Worm (Caenorhabditis elegans) whole organism, young adult: Measurements from ENCODE around the gene C56A3.8.

Experiments used
- B0336.3 ChIP-seq: fragments of 200-800 bp; sonication (Bioruptor generic); IDR thresholded peaks from 2 replicates; pipeline ENCODE4 v1.3.6; 2022; ENCODE audit warnings: missing genetic modification characterization, missing compliant biosample characterization
- C17E4.6 ChIP-seq: fragments of 200-800 bp; sonication (Bioruptor generic); IDR thresholded peaks from 2 replicates; pipeline ENCODE4 v1.3.6; 2022; ENCODE audit warnings: missing genetic modification reagents, missing genetic modification characterization, missing compliant biosample characterization
- F22D6.2 ChIP-seq: sonication (generic microtip); optimal IDR thresholded peaks from 2 replicates; lab custom pipeline; 2016; ENCODE audit warnings: mild to moderate bottlenecking, missing genetic modification characterization, missing compliant biosample characterization
- F52B5.7 ChIP-seq: sonication (generic microtip); optimal IDR thresholded peaks from 2 replicates; lab custom pipeline; 2016; ENCODE audit warnings: mild to moderate bottlenecking, missing genetic modification characterization, missing compliant biosample characterization
- F57A8.1 ChIP-seq: fragments of 200-800 bp; sonication (Bioruptor generic); optimal IDR thresholded peaks from 2 replicates; lab custom pipeline; 2018; ENCODE audit warnings: mild to moderate bottlenecking, missing genetic modification characterization, moderate library complexity, missing compliant biosample characterization
- K12H6.12 ChIP-seq: fragments of 200-800 bp; sonication (Bioruptor generic); optimal IDR thresholded peaks from 2 replicates; lab custom pipeline; 2018; ENCODE audit warnings: mild to moderate bottlenecking, missing genetic modification characterization, missing compliant biosample characterization
- Y53F4B.3 ChIP-seq: fragments of 200-800 bp; sonication (Bioruptor generic); IDR thresholded peaks from 2 replicates; pipeline ENCODE4 v1.3.6; 2022; ENCODE audit warnings: missing genetic modification reagents, missing genetic modification characterization, missing compliant biosample characterization
- Y53G8AR.9 ChIP-seq: fragments of 200-800 bp; sonication (Bioruptor generic); conservative IDR thresholded peaks from 2 replicates; pipeline ENCODE4 v1.3.6; 2022; ENCODE audit warnings: missing genetic modification reagents, missing genetic modification characterization, missing compliant biosample characterization
- ZK185.1 ChIP-seq: sonication (generic microtip); optimal IDR thresholded peaks from 2 replicates; lab custom pipeline; 2016; ENCODE audit warnings: mild to moderate bottlenecking, missing genetic modification characterization, missing compliant biosample characterization; ENCODE audit not compliant: poor library complexity, severe bottlenecking
- ama-1 ChIP-seq, 3 experiments: fragments of 150-350 bp in 1 of 3; sonication (generic microtip) in 2 of 3; optimal IDR thresholded peaks; 2 replicates each; lab custom pipeline; 2014 to 2018; ENCODE audit warnings: missing biosample characterization in 2 of 3, missing genetic modification characterization in 2 of 3, missing genetic modification reagents in 2 of 3
- aptf-2 ChIP-seq: fragments of 200-800 bp; sonication (Bioruptor generic); conservative IDR thresholded peaks from 2 replicates; pipeline ENCODE4 v1.3.6; 2022; ENCODE audit warnings: missing genetic modification reagents, missing genetic modification characterization, missing compliant biosample characterization
- aptf-3 ChIP-seq: fragments of 200-800 bp; sonication (Bioruptor generic); IDR thresholded peaks from 2 replicates; pipeline ENCODE4 v1.3.6; 2022; ENCODE audit warnings: missing genetic modification characterization, missing compliant biosample characterization
- athp-1 ChIP-seq: sonication (generic microtip); optimal IDR thresholded peaks from 2 replicates; lab custom pipeline; 2017; ENCODE audit warnings: mild to moderate bottlenecking, missing genetic modification characterization, missing compliant biosample characterization
- bed-1 ChIP-seq: fragments of 200-800 bp; sonication (Bioruptor generic); IDR thresholded peaks from 2 replicates; pipeline ENCODE4 v1.3.6; 2022; ENCODE audit warnings: missing genetic modification reagents, missing genetic modification characterization, missing compliant biosample characterization
- ccch-3 ChIP-seq: fragments of 200-800 bp; sonication (Bioruptor generic); optimal IDR thresholded peaks from 2 replicates; lab custom pipeline; 2018; ENCODE audit warnings: mild to moderate bottlenecking, missing genetic modification characterization, missing compliant biosample characterization
- cebp-1 ChIP-seq, 2 experiments: fragments of 200-800 bp in 1 of 2; sonication (Bioruptor generic) in 1 of 2; sonication (generic microtip) in 1 of 2; IDR thresholded peaks in 1 of 2; optimal IDR thresholded peaks in 1 of 2; 2 replicates each; pipeline versions ENCODE4 v1.3.6 to Lab custom; 2017 to 2022; ENCODE audit warnings: missing compliant biosample characterization in 2 of 2, missing genetic modification characterization in 2 of 2, mild to moderate bottlenecking in 1 of 2, missing genetic modification reagents in 1 of 2, moderate library complexity in 1 of 2
- ceh-100 ChIP-seq: fragments of 200-800 bp; sonication (Bioruptor generic); IDR thresholded peaks from 2 replicates; pipeline ENCODE4 v1.3.6; 2022; ENCODE audit warnings: missing genetic modification reagents, missing genetic modification characterization, missing compliant biosample characterization
- ceh-79 ChIP-seq: sonication (generic microtip); optimal IDR thresholded peaks from 2 replicates; lab custom pipeline; 2017; ENCODE audit warnings: mild to moderate bottlenecking, missing genetic modification characterization, missing compliant biosample characterization
- ceh-91 ChIP-seq: fragments of 200-800 bp; sonication (Bioruptor generic); IDR thresholded peaks from 2 replicates; pipeline ENCODE4 v1.3.6; 2022; ENCODE audit warnings: missing genetic modification reagents, missing genetic modification characterization, missing compliant biosample characterization
- chd-7 ChIP-seq: sonication (generic microtip); optimal IDR thresholded peaks from 2 replicates; lab custom pipeline; 2016; ENCODE audit warnings: mild to moderate bottlenecking, missing genetic modification characterization, moderate library complexity, missing compliant biosample characterization
- dox-1 ChIP-seq: fragments of 200-800 bp; sonication (Bioruptor generic); IDR thresholded peaks from 2 replicates; pipeline ENCODE4 v1.3.6; 2022; ENCODE audit warnings: missing genetic modification reagents, missing genetic modification characterization, missing compliant biosample characterization
- dpff-1 ChIP-seq: sonication (generic microtip); optimal IDR thresholded peaks from 2 replicates; lab custom pipeline; 2017; ENCODE audit warnings: mild to moderate bottlenecking, missing genetic modification characterization, missing compliant biosample characterization
- egl-44 ChIP-seq: fragments of 200-800 bp; sonication (Bioruptor generic); IDR thresholded peaks from 2 replicates; pipeline ENCODE4 v1.3.6; 2022; ENCODE audit warnings: missing genetic modification reagents, missing genetic modification characterization, missing compliant biosample characterization
- egrh-3 ChIP-seq: fragments of 200-800 bp; sonication (Bioruptor generic); IDR thresholded peaks from 2 replicates; pipeline ENCODE4 v1.3.6; 2022; ENCODE audit warnings: missing genetic modification reagents, missing genetic modification characterization, missing compliant biosample characterization
- hlh-26 ChIP-seq: fragments of 200-800 bp; sonication (Bioruptor generic); conservative IDR thresholded peaks from 2 replicates; pipeline ENCODE4 v1.3.6; 2022; ENCODE audit warnings: missing genetic modification reagents, missing genetic modification characterization, missing compliant biosample characterization
- hrde-1 ChIP-seq: sonication (generic microtip); optimal IDR thresholded peaks from 2 replicates; lab custom pipeline; 2016; ENCODE audit warnings: missing genetic modification characterization, mild to moderate bottlenecking, missing compliant biosample characterization, moderate library complexity, missing genotype, missing genetic modification reagents, borderline replicate concordance
- hsf-1 ChIP-seq: fragments of 200-800 bp; sonication (Bioruptor generic); IDR thresholded peaks from 2 replicates; pipeline ENCODE4 v1.3.6; 2022; ENCODE audit warnings: missing genetic modification reagents, missing genetic modification characterization, missing compliant biosample characterization
- let-526 ChIP-seq: fragments of 200-800 bp; sonication (Bioruptor generic); IDR thresholded peaks from 2 replicates; pipeline ENCODE4 v1.3.6; 2022; ENCODE audit warnings: missing genetic modification reagents, missing genetic modification characterization, missing compliant biosample characterization
- let-607 ChIP-seq, 2 experiments: fragments of 200-800 bp in 1 of 2; sonication (Bioruptor generic) in 1 of 2; sonication (generic microtip) in 1 of 2; optimal IDR thresholded peaks; 2 replicates each; lab custom pipeline; 2016 to 2018; ENCODE audit warnings: mild to moderate bottlenecking in 2 of 2, missing compliant biosample characterization in 2 of 2, missing genetic modification characterization in 2 of 2, moderate library complexity in 2 of 2, missing genotype in 1 of 2
- lin-26 ChIP-seq: fragments of 200-800 bp; sonication (Bioruptor generic); IDR thresholded peaks from 2 replicates; pipeline ENCODE4 v1.3.6; 2022; ENCODE audit warnings: missing genetic modification reagents, missing genetic modification characterization, missing compliant biosample characterization
- lin-35 ChIP-seq, 3 experiments: fragments of 150-350 bp in 2 of 3; sonication (generic microtip) in 1 of 3; optimal IDR thresholded peaks; 2 replicates each; lab custom pipeline; 2014 to 2018; ENCODE audit warnings: missing biosample characterization in 3 of 3, missing genetic modification characterization in 3 of 3, missing genetic modification reagents in 3 of 3
- lir-1 ChIP-seq: fragments of 200-800 bp; sonication (Bioruptor generic); conservative IDR thresholded peaks from 2 replicates; pipeline ENCODE4 v1.3.6; 2022; ENCODE audit warnings: missing genetic modification reagents, missing genetic modification characterization, missing compliant biosample characterization
- lsl-1 ChIP-seq: fragments of 200-800 bp; sonication (Bioruptor generic); optimal IDR thresholded peaks from 2 replicates; lab custom pipeline; 2018; ENCODE audit warnings: mild to moderate bottlenecking, missing genetic modification characterization, moderate library complexity, missing compliant biosample characterization
- lsy-27 ChIP-seq: sonication (generic microtip); optimal IDR thresholded peaks from 2 replicates; lab custom pipeline; 2017; ENCODE audit warnings: missing genetic modification characterization, mild to moderate bottlenecking, missing compliant biosample characterization, antibody characterized with exemption, missing genotype, borderline replicate concordance; ENCODE audit not compliant: insufficient read depth
- madf-6 ChIP-seq: fragments of 200-800 bp; sonication (Bioruptor generic); IDR thresholded peaks from 2 replicates; pipeline ENCODE4 v1.3.6; 2022; ENCODE audit warnings: missing genetic modification reagents, missing genetic modification characterization, missing compliant biosample characterization
- mel-28 ChIP-seq: sonication (generic microtip); optimal IDR thresholded peaks from 2 replicates; lab custom pipeline; 2016; ENCODE audit warnings: borderline replicate concordance, mild to moderate bottlenecking, missing genetic modification characterization, missing compliant biosample characterization
- nhr-179 ChIP-seq: sonication (generic microtip); optimal IDR thresholded peaks from 2 replicates; lab custom pipeline; 2016; ENCODE audit warnings: mild to moderate bottlenecking, missing genetic modification characterization, missing compliant biosample characterization
- nhr-90 ChIP-seq: sonication (generic microtip); optimal IDR thresholded peaks from 2 replicates; lab custom pipeline; 2016; ENCODE audit warnings: missing genotype, mild to moderate bottlenecking, missing genetic modification characterization, missing compliant biosample characterization
- rcor-1 ChIP-seq: fragments of 200-800 bp; sonication (Bioruptor generic); IDR thresholded peaks from 2 replicates; pipeline ENCODE4 v1.3.6; 2022; ENCODE audit warnings: missing genetic modification reagents, missing genetic modification characterization, missing compliant biosample characterization
- repo-1 ChIP-seq: sonication (generic microtip); optimal IDR thresholded peaks from 2 replicates; lab custom pipeline; 2017; ENCODE audit warnings: mild to moderate bottlenecking, missing genetic modification characterization, missing compliant biosample characterization
- snpc-4 ChIP-seq, 5 experiments: fragments of 150-350 bp in 1 of 5; sonication (generic microtip) in 4 of 5; optimal IDR thresholded peaks; 2 replicates each; lab custom pipeline; 2014 to 2018; ENCODE audit warnings: missing genetic modification characterization in 5 of 5, missing biosample characterization in 3 of 5, antibody characterized with exemption in 2 of 5, mild to moderate bottlenecking in 2 of 5, missing compliant biosample characterization in 2 of 5, missing genotype in 2 of 5, moderate library complexity in 2 of 5, missing genetic modification reagents in 1 of 5
- somi-1 ChIP-seq: fragments of 200-800 bp; sonication (Bioruptor generic); optimal IDR thresholded peaks from 2 replicates; lab custom pipeline; 2018; ENCODE audit warnings: mild to moderate bottlenecking, missing genetic modification characterization, missing compliant biosample characterization
- tbx-9 ChIP-seq: sonication (generic microtip); optimal IDR thresholded peaks from 2 replicates; lab custom pipeline; 2016; ENCODE audit warnings: borderline replicate concordance, missing genetic modification characterization, inconsistent platforms, missing compliant biosample characterization
- ztf-22 ChIP-seq: fragments of 200-800 bp; sonication (Bioruptor generic); optimal IDR thresholded peaks from 2 replicates; lab custom pipeline; 2018; ENCODE audit warnings: mild to moderate bottlenecking, missing genetic modification characterization, moderate library complexity, missing compliant biosample characterization
- ztf-26 ChIP-seq: sonication (generic microtip); optimal IDR thresholded peaks from 2 replicates; lab custom pipeline; 2017; ENCODE audit warnings: missing genetic modification characterization, missing compliant biosample characterization

C56A3.8 gene

ce11 chrV:13565197-13565596 lies 5.1 kb downstream of the C56A3.8 start:
- TF ChIP-seq cebp-1 (GFP tag; IDR thresholded peaks at IDR 0.05; lab: Robert Waterston, UW) (peak; percentile 44; the same call in 1 of the 2 replicates), cebp-1 (tag; optimal IDR thresholded peaks at IDR 0.05; lab: Kevin White, UChicago) (peak; percentile 85), hlh-26 (GFP tag; lab: Robert Waterston, UW) (no peak), rcor-1 (GFP tag; lab: Robert Waterston, UW) (peak; percentile 86), egrh-3 (GFP tag; lab: Robert Waterston, UW) (0 out of 2 replicates have a peak, but pooled peaks have one; percentile 10), chd-7 (tag; lab: Kevin White, UChicago) (peak; percentile 81), madf-6 (peak; percentile 42; the same call in 1 of the 2 replicates), aptf-3 (GFP tag; lab: Robert Waterston, UW) (no peak), ccch-3 (GFP tag; lab: Kevin White, UChicago) (no peak), mel-28 (tag; lab: Kevin White, UChicago) (no peak), lir-1 (GFP tag; lab: Robert Waterston, UW) (peak; percentile 57; the same call in 1 of the 2 replicates), ama-1 (optimal IDR thresholded peaks at IDR 0.05; lab: Kevin White, UChicago) (peak; percentile 18), ama-1 (GFP tag; optimal IDR thresholded peaks at IDR 0.05; lab: Kevin White, UChicago) (no peak), lin-35 (GFP tag; optimal IDR thresholded peaks at IDR 0.05; lab: Kevin White, UChicago) (peak in 1 of 3 experiments; percentile 35), nhr-90 (tag; lab: Kevin White, UChicago) (peak; percentile 56), egl-44 (GFP tag; lab: Robert Waterston, UW) (peak; percentile 85), let-607 (tag; optimal IDR thresholded peaks at IDR 0.05; lab: Kevin White, UChicago) (peak in 1 of 2 experiments; percentile 83), hsf-1 (peak; percentile 9; the same call in 1 of the 2 replicates), dox-1 (peak; percentile 83), ZK185.1 (tag; lab: Kevin White, UChicago) (peak; percentile 70), ztf-22 (GFP tag; lab: Kevin White, UChicago) (peak; percentile 5), lsl-1 (GFP tag; lab: Kevin White, UChicago) (peak; percentile 29), Y53F4B.3 (GFP tag; lab: Robert Waterston, UW) (no peak), F22D6.2 (peak; percentile 65), ceh-100 (GFP tag; lab: Robert Waterston, UW) (0 out of 2 replicates have a peak, but pooled peaks have one; percentile 22), somi-1 (GFP tag; lab: Kevin White, UChicago) (peak; percentile 82), bed-1 (GFP tag; lab: Robert Waterston, UW) (no peak), ztf-26 (tag; lab: Kevin White, UChicago) (peak; percentile 67), hrde-1 (tag; lab: Kevin White, UChicago) (no peak), K12H6.12 (peak; percentile 34), B0336.3 (GFP tag; lab: Robert Waterston, UW) (peak; percentile 57), nhr-179 (tag; lab: Kevin White, UChicago) (no peak), F52B5.7 (tag; lab: Kevin White, UChicago) (peak; percentile 9), repo-1 (peak; percentile 26), Y53G8AR.9 (GFP tag; lab: Robert Waterston, UW) (peak; percentile 61; the same call in 1 of the 2 replicates), tbx-9 (tag; lab: Kevin White, UChicago) (no peak), ceh-79 (tag; lab: Kevin White, UChicago) (no peak), athp-1 (tag; lab: Kevin White, UChicago) (peak; percentile 86), lin-26 (no peak), aptf-2 (GFP tag; lab: Robert Waterston, UW) (no peak), dpff-1 (tag; lab: Kevin White, UChicago) (no peak), C17E4.6 (no peak), let-526 (GFP tag; lab: Robert Waterston, UW) (peak; percentile 71), F57A8.1 (GFP tag; lab: Kevin White, UChicago) (no peak), lsy-27 (tag; lab: Kevin White, UChicago) (no peak), snpc-4 (GFP tag; optimal IDR thresholded peaks at IDR 0.05; lab: Kevin White, UChicago) (peak; percentile 19), snpc-4 (tag; optimal IDR thresholded peaks at IDR 0.05; lab: Kevin White, UChicago) (peak in 2 of 4 experiments; percentile 70 to 71), ceh-91 (GFP tag; lab: Robert Waterston, UW) (no peak)
